Fruit fly (Drosophila melanogaster) whole organism, embryonic: ENCODE measurements around the gene Ns1.

ENCODE experiments used
- B-H2 ChIP-seq: fragments of 200-800 bp; sonication (Bioruptor generic); optimal IDR thresholded peaks from 2 replicates; lab custom pipeline; 2018; ENCODE audit warnings: missing biosample characterization, mild to moderate bottlenecking, missing genetic modification characterization
- Bteb2 ChIP-seq: fragments of 200-800 bp; sonication (Bioruptor generic); optimal IDR thresholded peaks from 2 replicates; lab custom pipeline; 2016; ENCODE audit warnings: missing biosample characterization, missing genetic modification characterization
- CG10431 ChIP-seq: fragments of 200-800 bp; sonication (Bioruptor generic); optimal IDR thresholded peaks from 3 replicates; lab custom pipeline; 2018; ENCODE audit warnings: missing biosample characterization, mild to moderate bottlenecking, missing genetic modification characterization
- CG11398 ChIP-seq: fragments of 200-800 bp; sonication (Bioruptor generic); optimal IDR thresholded peaks from 2 replicates; lab custom pipeline; 2016; ENCODE audit warnings: missing biosample characterization, missing genetic modification characterization
- CG11456 ChIP-seq: fragments of 200-800 bp; sonication (Bioruptor generic); IDR thresholded peaks from 3 replicates; pipeline ENCODE4 v1.3.6; 2022; ENCODE audit warnings: missing biosample characterization, missing genetic modification characterization
- CG12299 ChIP-seq: fragments of 200-800 bp; sonication (Bioruptor generic); optimal IDR thresholded peaks from 2 replicates; lab custom pipeline; 2018; ENCODE audit warnings: missing biosample characterization, mild to moderate bottlenecking, missing genetic modification characterization
- CG13775 ChIP-seq: fragments of 200-800 bp; sonication (Bioruptor generic); optimal IDR thresholded peaks from 3 replicates; lab custom pipeline; 2017; ENCODE audit warnings: missing biosample characterization, mild to moderate bottlenecking, missing genetic modification characterization
- CG13894 ChIP-seq: fragments of 200-800 bp; sonication (Bioruptor generic); optimal IDR thresholded peaks from 3 replicates; lab custom pipeline; 2018; ENCODE audit warnings: missing biosample characterization, mild to moderate bottlenecking, missing genetic modification characterization, moderate library complexity
- CG14014 ChIP-seq: fragments of 200-800 bp; sonication (Bioruptor generic); IDR thresholded peaks from 2 replicates; pipeline ENCODE4 v1.3.6; 2022; ENCODE audit warnings: missing biosample characterization, missing genetic modification characterization
- CG17829 ChIP-seq: fragments of 200-800 bp; optimal IDR thresholded peaks from 2 replicates; lab custom pipeline; 2019; ENCODE audit warnings: missing biosample characterization, mild to moderate bottlenecking, missing genetic modification characterization, moderate library complexity
- CG3838 ChIP-seq: fragments of 200-800 bp; sonication (Bioruptor generic); optimal IDR thresholded peaks from 3 replicates; lab custom pipeline; 2016; ENCODE audit warnings: missing biosample characterization, missing genetic modification characterization
- CG7987 ChIP-seq: fragments of 200-800 bp; sonication (Bioruptor generic); optimal IDR thresholded peaks from 2 replicates; lab custom pipeline; 2018; ENCODE audit warnings: missing biosample characterization, mild to moderate bottlenecking, missing genetic modification characterization, moderate library complexity
- CG8089 ChIP-seq: fragments of 200-800 bp; sonication (Bioruptor generic); optimal IDR thresholded peaks from 3 replicates; lab custom pipeline; 2016; ENCODE audit warnings: missing biosample characterization, missing genetic modification characterization
- CG9609 ChIP-seq: fragments of 200-800 bp; sonication (Bioruptor generic); optimal IDR thresholded peaks from 3 replicates; lab custom pipeline; 2016; ENCODE audit warnings: missing biosample characterization, missing genetic modification characterization
- CG9876 ChIP-seq: fragments of 200-800 bp; sonication (Bioruptor generic); optimal IDR thresholded peaks from 2 replicates; lab custom pipeline; 2016; ENCODE audit warnings: missing biosample characterization, missing genetic modification characterization
- CG9932 ChIP-seq: fragments of 200-800 bp; sonication (Bioruptor generic); IDR thresholded peaks from 2 replicates; pipeline ENCODE4 v1.3.6; 2022; ENCODE audit warnings: missing biosample characterization, missing genetic modification characterization
- CHES-1-like ChIP-seq: fragments of 200-800 bp; sonication (Bioruptor generic); optimal IDR thresholded peaks from 2 replicates; lab custom pipeline; 2016; ENCODE audit warnings: missing biosample characterization, missing genetic modification characterization
- D ChIP-seq, 2 experiments: fragments of 200-800 bp in 1 of 2; fragments of >200 bp in 1 of 2; sonication (Bioruptor generic) in 1 of 2; optimal IDR thresholded peaks; 2 replicates in 1 of 2; 3 replicates in 1 of 2; lab custom pipeline; 2017; ENCODE audit warnings: mild to moderate bottlenecking in 1 of 2, missing biosample characterization in 1 of 2, missing genetic modification characterization in 1 of 2, missing genetic modification reagents in 1 of 2
- D19B ChIP-seq: fragments of 200-800 bp; sonication (Bioruptor generic); optimal IDR thresholded peaks from 2 replicates; lab custom pipeline; 2017; ENCODE audit warnings: missing biosample characterization, mild to moderate bottlenecking, missing genetic modification characterization
- Dek ChIP-seq: fragments of 200-800 bp; sonication (Bioruptor generic); optimal IDR thresholded peaks from 3 replicates; lab custom pipeline; 2019; ENCODE audit warnings: missing biosample characterization, mild to moderate bottlenecking, missing genetic modification characterization, moderate library complexity
- Fer1 ChIP-seq: fragments of 200-800 bp; sonication (Bioruptor generic); optimal IDR thresholded peaks from 2 replicates; lab custom pipeline; 2017; ENCODE audit warnings: missing biosample characterization, mild to moderate bottlenecking, missing genetic modification characterization
- Gug ChIP-seq: fragments of 200-800 bp; sonication (Bioruptor generic); IDR thresholded peaks from 4 replicates; pipeline ENCODE4 v1.3.6; 2022; ENCODE audit warnings: missing biosample characterization, missing genetic modification characterization
- Hey ChIP-seq: fragments of 200-800 bp; sonication (Bioruptor generic); optimal IDR thresholded peaks from 3 replicates; lab custom pipeline; 2018; ENCODE audit warnings: missing biosample characterization, mild to moderate bottlenecking, missing genetic modification characterization
- MTF-1 ChIP-seq: fragments of 200-800 bp; sonication (Bioruptor generic); optimal IDR thresholded peaks from 2 replicates; lab custom pipeline; 2018; ENCODE audit warnings: missing biosample characterization, mild to moderate bottlenecking, missing genetic modification characterization, borderline replicate concordance
- Meics ChIP-seq: fragments of 200-800 bp; sonication (Bioruptor generic); optimal IDR thresholded peaks from 2 replicates; lab custom pipeline; 2017; ENCODE audit warnings: missing biosample characterization, mild to moderate bottlenecking, missing genetic modification characterization
- Mrtf ChIP-seq: fragments of 200-800 bp; sonication (Bioruptor generic); IDR thresholded peaks from 3 replicates; pipeline ENCODE4 v1.3.6; 2022; ENCODE audit warnings: missing biosample characterization, missing genetic modification characterization
- NC2α ChIP-seq: fragments of 200-800 bp; sonication (Bioruptor generic); optimal IDR thresholded peaks from 2 replicates; lab custom pipeline; 2016; ENCODE audit warnings: missing biosample characterization, missing genetic modification characterization
- Rfx ChIP-seq: fragments of 200-800 bp; sonication (Bioruptor generic); IDR thresholded peaks from 2 replicates; pipeline ENCODE4 v1.3.6; 2022; ENCODE audit warnings: missing biosample characterization, missing genetic modification characterization
- Stat92E ChIP-seq, 3 experiments: fragments of >200 bp in 2 of 3; fragments of 200-800 bp in 1 of 3; sonication (Bioruptor generic) in 1 of 3; optimal IDR thresholded peaks; 2 replicates each; lab custom pipeline; 2017 to 2019; ENCODE audit warnings: missing biosample characterization in 3 of 3, missing genetic modification characterization in 3 of 3, mild to moderate bottlenecking in 1 of 3, moderate library complexity in 1 of 3
- TFAM ChIP-seq: fragments of 200-800 bp; sonication (Bioruptor generic); optimal IDR thresholded peaks from 2 replicates; lab custom pipeline; 2017; ENCODE audit warnings: missing biosample characterization, missing genetic modification characterization, inconsistent platforms
- Trl ChIP-seq, 3 experiments: fragments of >200 bp in 2 of 3; fragments of 200-800 bp in 1 of 3; sonication (Bioruptor generic) in 1 of 3; optimal IDR thresholded peaks; 2 replicates in 1 of 3; 3 replicates in 2 of 3; lab custom pipeline; 2016 to 2017; ENCODE audit warnings: missing biosample characterization in 1 of 3, missing genetic modification characterization in 1 of 3
- abd-A ChIP-seq: fragments of 200-800 bp; sonication (Bioruptor generic); optimal IDR thresholded peaks from 3 replicates; lab custom pipeline; 2019; ENCODE audit warnings: missing biosample characterization, mild to moderate bottlenecking, missing genetic modification characterization, moderate library complexity
- ash1 ChIP-seq: fragments of 200-800 bp; sonication (Bioruptor generic); optimal IDR thresholded peaks from 2 replicates; lab custom pipeline; 2018; ENCODE audit warnings: missing biosample characterization, mild to moderate bottlenecking, missing genetic modification characterization
- chif ChIP-seq, 2 experiments: fragments of 200-800 bp; sonication (Bioruptor generic); optimal IDR thresholded peaks; 3 replicates each; lab custom pipeline; 2016; ENCODE audit warnings: missing biosample characterization in 2 of 2, missing genetic modification characterization in 2 of 2
- eyg ChIP-seq: fragments of 200-800 bp; sonication (Bioruptor generic); optimal IDR thresholded peaks from 3 replicates; lab custom pipeline; 2016; ENCODE audit warnings: missing biosample characterization, missing genetic modification characterization
- ftz-f1 ChIP-seq: fragments of 200-800 bp; sonication (Bioruptor generic); optimal IDR thresholded peaks from 2 replicates; lab custom pipeline; 2016; ENCODE audit warnings: missing biosample characterization, missing genetic modification characterization
- hkb ChIP-seq, 2 experiments: fragments of 200-800 bp in 1 of 2; fragments of >200 bp in 1 of 2; sonication (Bioruptor generic) in 1 of 2; IDR thresholded peaks in 1 of 2; optimal IDR thresholded peaks in 1 of 2; 2 replicates each; pipeline versions ENCODE4 v1.3.6 to Lab custom; 2017 to 2022; ENCODE audit warnings: missing biosample characterization in 1 of 2, missing genetic modification characterization in 1 of 2
- jing ChIP-seq: fragments of 200-800 bp; sonication (Bioruptor generic); optimal IDR thresholded peaks from 2 replicates; lab custom pipeline; 2018; ENCODE audit warnings: missing biosample characterization, mild to moderate bottlenecking, missing genetic modification characterization
- ken ChIP-seq: fragments of 200-800 bp; sonication (Bioruptor generic); IDR thresholded peaks from 3 replicates; pipeline ENCODE4 v1.3.6; 2022; ENCODE audit warnings: missing biosample characterization, missing genetic modification characterization
- knrl ChIP-seq: fragments of 200-800 bp; sonication (Bioruptor generic); IDR thresholded peaks from 3 replicates; pipeline ENCODE4 v1.3.6; 2022; ENCODE audit warnings: missing biosample characterization, missing genetic modification characterization; ENCODE audit not compliant: partially characterized antibody
- lola ChIP-seq, 3 experiments: fragments of >200 bp in 2 of 3; fragments of 200-800 bp in 1 of 3; sonication (Bioruptor generic) in 1 of 3; optimal IDR thresholded peaks; 2 replicates each; lab custom pipeline; 2017 to 2019; ENCODE audit warnings: missing biosample characterization in 3 of 3, missing genetic modification characterization in 3 of 3, mild to moderate bottlenecking in 1 of 3, moderate library complexity in 1 of 3
- pfk ChIP-seq: fragments of 200-800 bp; sonication (Bioruptor generic); optimal IDR thresholded peaks from 2 replicates; lab custom pipeline; 2018; ENCODE audit warnings: missing biosample characterization, mild to moderate bottlenecking, missing genetic modification characterization, moderate library complexity
- pros ChIP-seq: fragments of 200-800 bp; sonication (Bioruptor generic); optimal IDR thresholded peaks from 3 replicates; lab custom pipeline; 2019; ENCODE audit warnings: missing biosample characterization, mild to moderate bottlenecking, missing genetic modification characterization, moderate library complexity
- sens ChIP-seq: fragments of 200-800 bp; sonication (Bioruptor generic); peaks from one replicate; lab custom pipeline; 2016; ENCODE audit warnings: missing biosample characterization, missing genetic modification characterization
- tio ChIP-seq: fragments of 200-800 bp; sonication (Bioruptor generic); optimal IDR thresholded peaks from 2 replicates; lab custom pipeline; 2017; ENCODE audit warnings: missing biosample characterization, missing genetic modification characterization, inconsistent platforms
- zen ChIP-seq: fragments of 200-800 bp; sonication (Bioruptor generic); optimal IDR thresholded peaks from 3 replicates; lab custom pipeline; 2018; ENCODE audit warnings: missing biosample characterization, mild to moderate bottlenecking, missing genetic modification characterization, moderate library complexity

Ns1 gene

DNA sequence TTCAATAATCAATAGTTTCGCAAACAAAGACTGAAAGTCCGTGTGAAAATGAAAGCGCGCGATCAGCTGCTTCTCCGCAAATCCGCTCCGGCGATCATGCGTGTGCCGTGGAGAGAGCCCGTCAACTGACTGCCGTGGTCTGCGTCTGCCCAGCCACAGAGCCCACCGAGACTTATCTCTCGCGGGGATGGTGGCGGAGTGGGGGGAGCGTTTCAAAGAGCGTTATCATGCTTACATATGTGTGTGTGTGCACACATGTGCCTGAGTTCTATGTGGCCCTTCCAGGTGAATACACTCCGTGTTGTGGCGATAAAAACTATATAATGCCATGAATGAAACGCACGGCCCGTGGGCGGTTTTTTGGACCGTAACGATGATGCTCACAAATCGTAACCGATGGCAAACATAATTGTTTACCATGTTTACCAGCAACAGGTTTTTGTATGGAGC lies 5.5 kb upstream of the Ns1 start (continued):
- no peak for TF ChIP-seq CG9609
- no peak for TF ChIP-seq CG10431 (GFP tag; lab: Kevin White, UChicago)
- no peak for TF ChIP-seq D19B
- no peak for TF ChIP-seq Stat92E (GFP tag; optimal IDR thresholded peaks at IDR 0.05; lab: Kevin White, UChicago)
- no peak for TF ChIP-seq chif (GFP tag; optimal IDR thresholded peaks at IDR 0.05; lab: Kevin White, UChicago)
- no peak for TF ChIP-seq hkb (optimal IDR thresholded peaks at IDR 0.05; lab: Kevin White, UChicago)
- TF ChIP-seq hkb (GFP tag; IDR thresholded peaks at IDR 0.05; lab: Robert Waterston, UW) = no peak
- TF ChIP-seq ftz-f1 = peak; percentile 63
- TF ChIP-seq CG14014 (GFP tag; lab: Robert Waterston, UW) = no peak; the same call in 1 of the 2 replicates
- TF ChIP-seq Rfx = peak; percentile 19; the same call in 1 of the 2 replicates
- TF ChIP-seq Gug (GFP tag; lab: Robert Waterston, UW) = no peak
- no peak for TF ChIP-seq CG13775 (GFP tag; lab: Kevin White, UChicago)
- TF ChIP-seq Mrtf = no peak
- TF ChIP-seq CG12299 (tag; lab: Kevin White, UChicago) = no peak
- TF ChIP-seq Fer1 = peak; percentile 24
- peak; percentile 20 for TF ChIP-seq pros
- TF ChIP-seq sens (GFP tag; lab: Kevin White, UChicago) = no peak
- TF ChIP-seq tio = no peak
- no peak for TF ChIP-seq zen (tag; lab: Kevin White, UChicago)
- TF ChIP-seq MTF-1 (GFP tag; lab: Kevin White, UChicago) = peak; percentile 82
- TF ChIP-seq B-H2 (GFP tag; lab: Kevin White, UChicago) = peak; percentile 38
- no peak for TF ChIP-seq Bteb2 (GFP tag; lab: Kevin White, UChicago)
- TF ChIP-seq CG7987 (GFP tag; lab: Kevin White, UChicago) = peak; percentile 78
- no peak for TF ChIP-seq abd-A (tag; lab: Kevin White, UChicago)
- TF ChIP-seq CHES-1-like (GFP tag; lab: Kevin White, UChicago) = no peak
- TF ChIP-seq ken = no peak
- no peak for TF ChIP-seq NC2α
- no peak for TF ChIP-seq ash1 (GFP tag; lab: Kevin White, UChicago)
- TF ChIP-seq Meics (GFP tag; lab: Kevin White, UChicago) = no peak
- peak; percentile 70 for TF ChIP-seq CG13894
- no peak for TF ChIP-seq eyg (GFP tag; lab: Kevin White, UChicago)
- TF ChIP-seq Trl (optimal IDR thresholded peaks at IDR 0.05; lab: Kevin White, UChicago) = peak; percentile 39 to 45
- peak; percentile 5 for TF ChIP-seq Trl (GFP tag; optimal IDR thresholded peaks at IDR 0.05; lab: Kevin White, UChicago)
- 0 out of 3 replicates have a peak, but pooled peaks have one; percentile 18 for TF ChIP-seq knrl
- peak; percentile 18 for TF ChIP-seq CG17829 (tag; lab: Kevin White, UChicago)
- no peak for TF ChIP-seq CG3838 (GFP tag; lab: Kevin White, UChicago)
- 0 out of 3 replicates have a peak, but pooled peaks have one; percentile 49 for TF ChIP-seq CG11456 (GFP tag; lab: Robert Waterston, UW)
- peak; percentile 47 for TF ChIP-seq CG9932 (GFP tag; lab: Robert Waterston, UW)
- TF ChIP-seq pfk (GFP tag; lab: Kevin White, UChicago) = no peak
- no peak for TF ChIP-seq TFAM (GFP tag; lab: Kevin White, UChicago)
- no peak for TF ChIP-seq CG11398
- TF ChIP-seq CG8089 = no peak
- no peak for TF ChIP-seq Hey
- no peak for TF ChIP-seq Dek (tag; lab: Kevin White, UChicago)
- no peak for TF ChIP-seq lola (GFP tag; optimal IDR thresholded peaks at IDR 0.05; lab: Kevin White, UChicago)
- no peak for TF ChIP-seq D (optimal IDR thresholded peaks at IDR 0.05; lab: Kevin White, UChicago)
- no peak for TF ChIP-seq D (GFP tag; optimal IDR thresholded peaks at IDR 0.05; lab: Kevin White, UChicago)
- no peak for TF ChIP-seq jing
- no peak for TF ChIP-seq CG9876 (GFP tag; lab: Kevin White, UChicago)
